Fruit fly (Drosophila melanogaster): ENCODE measurements around the gene PpV.

dm6 chrX:6346926-6347367, 25.8 kb downstream of the PpV start, which contains the start of gene CG3847:
- TF ChIP-seq usp (GFP tag; optimal IDR thresholded peaks at IDR 0.05) (no peak), psq (optimal IDR thresholded peaks at IDR 0.05) (no peak)
